Fruit fly (Drosophila melanogaster) whole organism, embryonic: ENCODE measurements around the gene CG43137.

Experiments used
- Atf-2 ChIP-seq: fragments of 200-800 bp; sonication (Bioruptor generic); optimal IDR thresholded peaks from 2 replicates; lab custom pipeline; 2016; ENCODE audit warnings: missing biosample characterization, missing genetic modification characterization
- Bdp1 ChIP-seq: fragments of 200-800 bp; sonication (Bioruptor generic); optimal IDR thresholded peaks from 3 replicates; lab custom pipeline; 2016; ENCODE audit warnings: missing biosample characterization, missing genetic modification characterization
- CG10654 ChIP-seq: fragments of 200-800 bp; sonication (Bioruptor generic); optimal IDR thresholded peaks from 2 replicates; lab custom pipeline; 2016; ENCODE audit warnings: missing biosample characterization, missing genetic modification characterization
- CG12391 ChIP-seq: fragments of 200-800 bp; sonication (Bioruptor generic); optimal IDR thresholded peaks from 3 replicates; lab custom pipeline; 2018; ENCODE audit warnings: missing biosample characterization, mild to moderate bottlenecking, missing genetic modification characterization, moderate library complexity
- CG13296 ChIP-seq: fragments of 200-800 bp; sonication (Bioruptor generic); optimal IDR thresholded peaks from 3 replicates; lab custom pipeline; 2018; ENCODE audit warnings: missing biosample characterization, mild to moderate bottlenecking, missing genetic modification characterization
- CG13894 ChIP-seq: fragments of 200-800 bp; sonication (Bioruptor generic); optimal IDR thresholded peaks from 3 replicates; lab custom pipeline; 2018; ENCODE audit warnings: missing biosample characterization, mild to moderate bottlenecking, missing genetic modification characterization, moderate library complexity
- CG15269 ChIP-seq: fragments of 200-800 bp; sonication (Bioruptor generic); optimal IDR thresholded peaks from 2 replicates; lab custom pipeline; 2018; ENCODE audit warnings: missing biosample characterization, mild to moderate bottlenecking, missing genetic modification characterization, moderate library complexity
- CG15514 ChIP-seq: fragments of 200-800 bp; sonication (Bioruptor generic); optimal IDR thresholded peaks from 3 replicates; lab custom pipeline; 2017; ENCODE audit warnings: missing biosample characterization, missing genetic modification characterization, mild to moderate bottlenecking, moderate library complexity, missing genetic modification reagents
- CG17802 ChIP-seq: fragments of 200-800 bp; sonication (Bioruptor generic); optimal IDR thresholded peaks from 2 replicates; lab custom pipeline; 2018; ENCODE audit warnings: missing biosample characterization, mild to moderate bottlenecking, missing genetic modification characterization, moderate library complexity
- CG1832 ChIP-seq: fragments of 200-800 bp; sonication (Bioruptor generic); optimal IDR thresholded peaks from 2 replicates; lab custom pipeline; 2017; ENCODE audit warnings: missing biosample characterization, mild to moderate bottlenecking, missing genetic modification characterization, inconsistent platforms
- CG30431 ChIP-seq: fragments of 200-800 bp; sonication (Bioruptor generic); optimal IDR thresholded peaks from 2 replicates; lab custom pipeline; 2017; ENCODE audit warnings: missing biosample characterization, missing genetic modification characterization
- CG3726 ChIP-seq: fragments of 200-800 bp; sonication (Bioruptor generic); IDR thresholded peaks from 3 replicates; pipeline ENCODE4, ENCODE4 v1.3.6; 2022; ENCODE audit warnings: missing biosample characterization, missing genetic modification characterization
- CG4404 ChIP-seq: fragments of 200-800 bp; sonication (Bioruptor generic); IDR thresholded peaks from 2 replicates; pipeline ENCODE4 v1.3.6; 2022; ENCODE audit warnings: missing biosample characterization, missing genetic modification characterization
- CG4707 ChIP-seq: fragments of 200-800 bp; sonication (Bioruptor generic); optimal IDR thresholded peaks from 2 replicates; lab custom pipeline; 2018; ENCODE audit warnings: missing biosample characterization, mild to moderate bottlenecking, missing genetic modification characterization, moderate library complexity
- CG6175 ChIP-seq: fragments of 200-800 bp; sonication (Bioruptor generic); IDR thresholded peaks from 3 replicates; pipeline ENCODE4 v1.3.6; 2022; ENCODE audit warnings: missing biosample characterization, missing genetic modification characterization
- CG6689 ChIP-seq: fragments of 200-800 bp; sonication (Bioruptor generic); IDR thresholded peaks from 2 replicates; pipeline ENCODE4 v1.3.6; 2022; ENCODE audit warnings: missing biosample characterization, missing genetic modification characterization
- CG8944 ChIP-seq: fragments of 200-800 bp; sonication (Bioruptor generic); optimal IDR thresholded peaks from 3 replicates; lab custom pipeline; 2016; ENCODE audit warnings: missing biosample characterization, missing genetic modification characterization
- CG9797 ChIP-seq: fragments of 200-800 bp; sonication (Bioruptor generic); optimal IDR thresholded peaks from 3 replicates; lab custom pipeline; 2018; ENCODE audit warnings: missing biosample characterization, mild to moderate bottlenecking, missing genetic modification characterization
- CG9817 ChIP-seq: fragments of 200-800 bp; sonication (Bioruptor generic); optimal IDR thresholded peaks from 2 replicates; lab custom pipeline; 2018; ENCODE audit warnings: missing biosample characterization, mild to moderate bottlenecking, missing genetic modification characterization, moderate library complexity
- CG9932 ChIP-seq: fragments of 200-800 bp; sonication (Bioruptor generic); IDR thresholded peaks from 2 replicates; pipeline ENCODE4 v1.3.6; 2022; ENCODE audit warnings: missing biosample characterization, missing genetic modification characterization
- Deaf1 ChIP-seq: fragments of 200-800 bp; optimal IDR thresholded peaks from 3 replicates; lab custom pipeline; 2019; ENCODE audit warnings: missing biosample characterization, mild to moderate bottlenecking, missing genetic modification characterization, moderate library complexity
- Dek ChIP-seq: fragments of 200-800 bp; sonication (Bioruptor generic); optimal IDR thresholded peaks from 3 replicates; lab custom pipeline; 2019; ENCODE audit warnings: missing biosample characterization, mild to moderate bottlenecking, missing genetic modification characterization, moderate library complexity
- Fer2 ChIP-seq: fragments of 200-800 bp; sonication (Bioruptor generic); optimal IDR thresholded peaks from 2 replicates; lab custom pipeline; 2018; ENCODE audit warnings: missing biosample characterization, mild to moderate bottlenecking, missing genetic modification characterization, moderate library complexity
- GATAe ChIP-seq: fragments of 200-800 bp; sonication (Bioruptor generic); conservative IDR thresholded peaks from 2 replicates; pipeline ENCODE4 v1.3.6; 2022; ENCODE audit warnings: missing biosample characterization, missing genetic modification characterization
- HLHmδ ChIP-seq: fragments of 200-800 bp; sonication (Bioruptor generic); optimal IDR thresholded peaks from 2 replicates; lab custom pipeline; 2018; ENCODE audit warnings: missing biosample characterization, mild to moderate bottlenecking, missing genetic modification characterization, moderate library complexity
- Med ChIP-seq: fragments of 200-800 bp; sonication (Bioruptor generic); peaks from one replicate; lab custom pipeline; 2016; ENCODE audit warnings: missing biosample characterization, missing genetic modification characterization, mild to moderate bottlenecking, inconsistent platforms, moderate library complexity
- Rfx ChIP-seq: fragments of 200-800 bp; sonication (Bioruptor generic); IDR thresholded peaks from 2 replicates; pipeline ENCODE4 v1.3.6; 2022; ENCODE audit warnings: missing biosample characterization, missing genetic modification characterization
- Usf ChIP-seq: fragments of 200-800 bp; sonication (Bioruptor generic); optimal IDR thresholded peaks from 2 replicates; lab custom pipeline; 2017; ENCODE audit warnings: missing genotype, missing biosample characterization, missing genetic modification characterization
- abd-A ChIP-seq: fragments of 200-800 bp; sonication (Bioruptor generic); optimal IDR thresholded peaks from 3 replicates; lab custom pipeline; 2019; ENCODE audit warnings: missing biosample characterization, mild to moderate bottlenecking, missing genetic modification characterization, moderate library complexity
- ara ChIP-seq: fragments of 200-800 bp; sonication (Bioruptor generic); IDR thresholded peaks from 2 replicates; pipeline ENCODE4 v1.3.6; 2022; ENCODE audit warnings: missing biosample characterization, missing genetic modification characterization
- cg ChIP-seq: fragments of 200-800 bp; sonication (Bioruptor generic); optimal IDR thresholded peaks from 3 replicates; lab custom pipeline; 2019; ENCODE audit warnings: missing biosample characterization, mild to moderate bottlenecking, missing genetic modification characterization, moderate library complexity
- chinmo ChIP-seq: fragments of 200-800 bp; sonication (Bioruptor generic); IDR thresholded peaks from 4 replicates; pipeline ENCODE4 v1.3.6; 2022; ENCODE audit warnings: missing biosample characterization, missing genetic modification characterization; ENCODE audit not compliant: partially characterized antibody
- corto ChIP-seq: fragments of 200-800 bp; sonication (Bioruptor generic); optimal IDR thresholded peaks from 2 replicates; lab custom pipeline; 2016; ENCODE audit warnings: missing biosample characterization, mild to moderate bottlenecking, missing genetic modification characterization, moderate library complexity
- danr ChIP-seq: fragments of 200-800 bp; sonication (Bioruptor generic); IDR thresholded peaks from 2 replicates; pipeline ENCODE4 v1.3.6; 2022; ENCODE audit warnings: missing biosample characterization, missing genetic modification characterization
- dimm ChIP-seq: fragments of 200-800 bp; sonication (Bioruptor generic); IDR thresholded peaks from 2 replicates; pipeline ENCODE4 v1.3.6; 2022; ENCODE audit warnings: missing biosample characterization, missing genetic modification characterization
- dysf ChIP-seq: fragments of 200-800 bp; sonication (Bioruptor generic); IDR thresholded peaks from 3 replicates; pipeline ENCODE4 v1.3.6; 2022; ENCODE audit warnings: missing biosample characterization, missing genetic modification characterization
- exex ChIP-seq: fragments of 200-800 bp; sonication (Bioruptor generic); optimal IDR thresholded peaks from 4 replicates; lab custom pipeline; 2018; ENCODE audit warnings: missing biosample characterization, mild to moderate bottlenecking, missing genetic modification characterization, moderate library complexity
- fd3F ChIP-seq: fragments of 200-800 bp; sonication (Bioruptor generic); optimal IDR thresholded peaks from 2 replicates; lab custom pipeline; 2018; ENCODE audit warnings: missing biosample characterization, mild to moderate bottlenecking, missing genetic modification characterization, moderate library complexity
- fd64A ChIP-seq: fragments of 200-800 bp; sonication (Bioruptor generic); optimal IDR thresholded peaks from 3 replicates; lab custom pipeline; 2018; ENCODE audit warnings: missing biosample characterization, mild to moderate bottlenecking, missing genetic modification characterization
- gsb-n ChIP-seq: fragments of 200-800 bp; sonication (Bioruptor generic); optimal IDR thresholded peaks from 3 replicates; lab custom pipeline; 2018; ENCODE audit warnings: missing biosample characterization, mild to moderate bottlenecking, missing genetic modification characterization
- insv ChIP-seq, 2 experiments: fragments of 200-800 bp; sonication (Bioruptor generic); optimal IDR thresholded peaks; 3 replicates each; lab custom pipeline; 2016 to 2018; ENCODE audit warnings: missing biosample characterization in 2 of 2, missing genetic modification characterization in 2 of 2
- lilli ChIP-seq: fragments of 200-800 bp; sonication (Bioruptor generic); optimal IDR thresholded peaks from 3 replicates; lab custom pipeline; 2016; ENCODE audit warnings: missing biosample characterization, missing genetic modification characterization
- odd ChIP-seq: fragments of 200-800 bp; sonication (Bioruptor generic); optimal IDR thresholded peaks from 2 replicates; lab custom pipeline; 2017; ENCODE audit warnings: missing biosample characterization, mild to moderate bottlenecking, missing genetic modification characterization
- psq ChIP-seq: fragments of 200-800 bp; sonication (Bioruptor generic); optimal IDR thresholded peaks from 2 replicates; lab custom pipeline; 2017; ENCODE audit warnings: missing biosample characterization, missing genetic modification characterization
- schlank ChIP-seq: fragments of 200-800 bp; sonication (Bioruptor generic); optimal IDR thresholded peaks from 2 replicates; lab custom pipeline; 2018; ENCODE audit warnings: missing biosample characterization, mild to moderate bottlenecking, missing genetic modification characterization
- sob ChIP-seq: fragments of 200-800 bp; sonication (Bioruptor generic); IDR thresholded peaks from 2 replicates; pipeline ENCODE4 v1.3.6; 2022; ENCODE audit warnings: missing biosample characterization, missing genetic modification characterization
- wek ChIP-seq: fragments of 200-800 bp; sonication (Bioruptor generic); optimal IDR thresholded peaks from 3 replicates; lab custom pipeline; 2018; ENCODE audit warnings: missing biosample characterization, mild to moderate bottlenecking, missing genetic modification characterization, moderate library complexity
- wor ChIP-seq: fragments of 200-800 bp; sonication (Bioruptor generic); IDR thresholded peaks from 2 replicates; pipeline ENCODE4 v1.3.6; 2022; ENCODE audit warnings: missing biosample characterization, missing genetic modification characterization

CG43137 gene

dm6 chrX:5818428-5818827 lies 46.5 kb downstream of the CG43137 start, which contains the start of gene CG15765 (continued):
- TF ChIP-seq abd-A (tag; lab: Kevin White, UChicago): peak; percentile 38
- TF ChIP-seq CG3726 (GFP tag; lab: Robert Waterston, UW): no peak
- TF ChIP-seq psq (GFP tag; lab: Kevin White, UChicago): no peak
- no peak for TF ChIP-seq corto (GFP tag; lab: Kevin White, UChicago)
- TF ChIP-seq CG13894 (tag; lab: Kevin White, UChicago): peak; percentile 7
- no peak for TF ChIP-seq CG6689
- TF ChIP-seq Bdp1 (GFP tag; lab: Kevin White, UChicago): no peak
- no peak for TF ChIP-seq sob (GFP tag; lab: Robert Waterston, UW)
- TF ChIP-seq CG9797 (GFP tag; lab: Kevin White, UChicago): no peak
- no peak for TF ChIP-seq Fer2
- no peak for TF ChIP-seq CG9817
- no peak for TF ChIP-seq gsb-n (tag; lab: Kevin White, UChicago)
- no peak for TF ChIP-seq fd64A (GFP tag; lab: Kevin White, UChicago)
- no peak for TF ChIP-seq CG10654 (GFP tag; lab: Kevin White, UChicago)
- TF ChIP-seq chinmo (GFP tag; lab: Robert Waterston, UW): 0 out of 4 replicates have a peak, but pooled peaks have one; percentile 11
- TF ChIP-seq Med: peak; percentile 47
- no peak for TF ChIP-seq CG13296 (GFP tag; lab: Kevin White, UChicago)
- TF ChIP-seq Deaf1 (tag; lab: Kevin White, UChicago): peak; percentile 61
- TF ChIP-seq GATAe: no peak
- no peak for TF ChIP-seq wek (GFP tag; lab: Kevin White, UChicago)
- TF ChIP-seq CG1832 (GFP tag; lab: Kevin White, UChicago): peak; percentile 25
- TF ChIP-seq fd3F (GFP tag; lab: Kevin White, UChicago): no peak
- no peak for TF ChIP-seq CG17802 (tag; lab: Kevin White, UChicago)
- no peak for TF ChIP-seq Atf-2 (GFP tag; lab: Kevin White, UChicago)
- TF ChIP-seq cg (GFP tag; lab: Kevin White, UChicago): peak; percentile 7
- no peak for TF ChIP-seq dimm
- TF ChIP-seq dysf: no peak
- no peak for TF ChIP-seq lilli (GFP tag; lab: Kevin White, UChicago)
- TF ChIP-seq ara (GFP tag; lab: Robert Waterston, UW): no peak
- TF ChIP-seq CG8944 (GFP tag; lab: Kevin White, UChicago): no peak
- no peak for TF ChIP-seq CG15514 (GFP tag; lab: Kevin White, UChicago)
- no peak for TF ChIP-seq CG30431 (GFP tag; lab: Kevin White, UChicago)
- no peak for TF ChIP-seq odd (GFP tag; lab: Kevin White, UChicago)
- no peak for TF ChIP-seq CG12391 (tag; lab: Kevin White, UChicago)
- TF ChIP-seq Rfx (GFP tag; lab: Robert Waterston, UW): no peak
- TF ChIP-seq CG9932 (GFP tag; lab: Robert Waterston, UW): no peak
- TF ChIP-seq CG4404: no peak
- TF ChIP-seq Dek (tag; lab: Kevin White, UChicago): no peak
- no peak for TF ChIP-seq HLHmδ (GFP tag; lab: Kevin White, UChicago)
- TF ChIP-seq insv (GFP tag; optimal IDR thresholded peaks at IDR 0.05; lab: Kevin White, UChicago): no peak
- TF ChIP-seq CG6175: no peak
- no peak for TF ChIP-seq wor
- TF ChIP-seq CG15269: no peak
- no peak for TF ChIP-seq danr (GFP tag; lab: Robert Waterston, UW)
- TF ChIP-seq CG4707: no peak
- no peak for TF ChIP-seq Usf (GFP tag; lab: Kevin White, UChicago)
- no peak for TF ChIP-seq exex (tag; lab: Kevin White, UChicago)
- no peak for TF ChIP-seq schlank (tag; lab: Kevin White, UChicago)
- TF ChIP-seq, all 482 proteins: peak for 13
